Fruit fly (Drosophila melanogaster) whole organism, embryonic: Measurements from ENCODE around the gene CG8300.

ENCODE experiments used
- CG10959 ChIP-seq: fragments of 200-800 bp; sonication (Bioruptor generic); IDR thresholded peaks from 2 replicates; pipeline ENCODE4 v1.3.6; 2022; ENCODE audit warnings: missing biosample characterization, missing genetic modification characterization
- CG11695 ChIP-seq: fragments of 200-800 bp; sonication (Bioruptor generic); IDR thresholded peaks from 3 replicates; pipeline ENCODE4 v1.3.6; 2022; ENCODE audit warnings: missing biosample characterization, missing genetic modification characterization
- CG11723 ChIP-seq: fragments of 200-800 bp; sonication (Bioruptor generic); optimal IDR thresholded peaks from 2 replicates; lab custom pipeline; 2017; ENCODE audit warnings: missing biosample characterization, mild to moderate bottlenecking, missing genetic modification characterization
- CG12391 ChIP-seq: fragments of 200-800 bp; sonication (Bioruptor generic); optimal IDR thresholded peaks from 3 replicates; lab custom pipeline; 2018; ENCODE audit warnings: missing biosample characterization, mild to moderate bottlenecking, missing genetic modification characterization, moderate library complexity
- CG1602 ChIP-seq: fragments of 200-800 bp; sonication (Bioruptor generic); optimal IDR thresholded peaks from 3 replicates; lab custom pipeline; 2016; ENCODE audit warnings: missing biosample characterization, missing genetic modification characterization
- CG17359 ChIP-seq: fragments of 200-800 bp; sonication (Bioruptor generic); optimal IDR thresholded peaks from 3 replicates; lab custom pipeline; 2018; ENCODE audit warnings: missing biosample characterization, mild to moderate bottlenecking, missing genetic modification characterization, moderate library complexity
- CG18619 ChIP-seq: fragments of 200-800 bp; sonication (Bioruptor generic); optimal IDR thresholded peaks from 3 replicates; lab custom pipeline; 2017; ENCODE audit warnings: missing biosample characterization, mild to moderate bottlenecking, missing genetic modification characterization
- CG2199 ChIP-seq: fragments of 200-800 bp; sonication (Bioruptor generic); IDR thresholded peaks from 3 replicates; pipeline ENCODE4 v1.3.6; 2022; ENCODE audit warnings: missing biosample characterization, missing genetic modification characterization
- CG2712 ChIP-seq: fragments of 200-800 bp; optimal IDR thresholded peaks from 3 replicates; lab custom pipeline; 2019; ENCODE audit warnings: missing biosample characterization, mild to moderate bottlenecking, missing genetic modification characterization, moderate library complexity
- CG32772 ChIP-seq: fragments of 200-800 bp; sonication (Bioruptor generic); IDR thresholded peaks from 2 replicates; pipeline ENCODE4 v1.3.6; 2022; ENCODE audit warnings: missing biosample characterization, missing genetic modification characterization
- CG4328 ChIP-seq: fragments of 200-800 bp; sonication (Bioruptor generic); optimal IDR thresholded peaks from 3 replicates; lab custom pipeline; 2017; ENCODE audit warnings: missing biosample characterization, missing genetic modification reagents, missing genetic modification characterization
- CG4617 ChIP-seq: fragments of 200-800 bp; sonication (Bioruptor generic); optimal IDR thresholded peaks from 3 replicates; lab custom pipeline; 2016; ENCODE audit warnings: missing biosample characterization, missing genetic modification characterization, borderline replicate concordance
- CG6689 ChIP-seq: fragments of 200-800 bp; sonication (Bioruptor generic); IDR thresholded peaks from 2 replicates; pipeline ENCODE4 v1.3.6; 2022; ENCODE audit warnings: missing biosample characterization, missing genetic modification characterization
- CG6791 ChIP-seq: fragments of 200-800 bp; sonication (Bioruptor generic); IDR thresholded peaks from 3 replicates; pipeline ENCODE4 v1.3.6; 2022; ENCODE audit warnings: missing biosample characterization, missing genetic modification characterization; ENCODE audit not compliant: partially characterized antibody
- CG7271 ChIP-seq: fragments of 200-800 bp; sonication (Bioruptor generic); optimal IDR thresholded peaks from 2 replicates; lab custom pipeline; 2018; ENCODE audit warnings: missing biosample characterization, mild to moderate bottlenecking, missing genetic modification characterization, moderate library complexity
- CG7839 ChIP-seq: fragments of 200-800 bp; sonication (Bioruptor generic); optimal IDR thresholded peaks from 3 replicates; lab custom pipeline; 2018; ENCODE audit warnings: missing biosample characterization, mild to moderate bottlenecking, missing genetic modification characterization, moderate library complexity
- CG8388 ChIP-seq: fragments of 200-800 bp; sonication (Bioruptor generic); optimal IDR thresholded peaks from 2 replicates; lab custom pipeline; 2019; ENCODE audit warnings: missing biosample characterization, mild to moderate bottlenecking, missing genetic modification characterization, moderate library complexity
- Dbx ChIP-seq: fragments of 200-800 bp; sonication (Bioruptor generic); IDR thresholded peaks from 3 replicates; pipeline ENCODE4 v1.3.6; 2022; ENCODE audit warnings: missing biosample characterization, missing genetic modification characterization
- Deaf1 ChIP-seq: fragments of 200-800 bp; optimal IDR thresholded peaks from 3 replicates; lab custom pipeline; 2019; ENCODE audit warnings: missing biosample characterization, mild to moderate bottlenecking, missing genetic modification characterization, moderate library complexity
- Hsf ChIP-seq: fragments of 200-800 bp; sonication (Bioruptor generic); optimal IDR thresholded peaks from 3 replicates; lab custom pipeline; 2016; ENCODE audit warnings: missing biosample characterization, missing genetic modification characterization
- MBD-R2 ChIP-seq: fragments of 200-800 bp; sonication (Bioruptor generic); IDR thresholded peaks from 2 replicates; pipeline ENCODE4 v1.3.6; 2022; ENCODE audit warnings: missing biosample characterization, missing genetic modification characterization
- Myb ChIP-seq: fragments of 200-800 bp; sonication (Bioruptor generic); optimal IDR thresholded peaks from 2 replicates; lab custom pipeline; 2016; ENCODE audit warnings: missing biosample characterization, missing genetic modification characterization
- Sox102F ChIP-seq: fragments of 200-800 bp; sonication (Bioruptor generic); optimal IDR thresholded peaks from 2 replicates; lab custom pipeline; 2018; ENCODE audit warnings: missing biosample characterization, mild to moderate bottlenecking, missing genetic modification characterization, moderate library complexity
- Xrp1 ChIP-seq: fragments of 200-800 bp; sonication (Bioruptor generic); IDR thresholded peaks from 2 replicates; pipeline ENCODE4 v1.3.6; 2022; ENCODE audit warnings: missing biosample characterization, missing genetic modification characterization
- ara ChIP-seq: fragments of 200-800 bp; sonication (Bioruptor generic); IDR thresholded peaks from 2 replicates; pipeline ENCODE4 v1.3.6; 2022; ENCODE audit warnings: missing biosample characterization, missing genetic modification characterization
- bsh ChIP-seq, 2 experiments: fragments of 200-800 bp; sonication (Bioruptor generic); optimal IDR thresholded peaks; 2 replicates each; lab custom pipeline; 2017 to 2018; ENCODE audit warnings: mild to moderate bottlenecking in 2 of 2, missing biosample characterization in 2 of 2, missing genetic modification characterization in 2 of 2, moderate library complexity in 1 of 2
- btn ChIP-seq: fragments of 200-800 bp; sonication (Bioruptor generic); optimal IDR thresholded peaks from 2 replicates; lab custom pipeline; 2016; ENCODE audit warnings: missing biosample characterization, missing genetic modification characterization
- chm ChIP-seq: fragments of 200-800 bp; sonication (Bioruptor generic); IDR thresholded peaks from 2 replicates; pipeline ENCODE4 v1.3.6; 2022; ENCODE audit warnings: missing biosample characterization, missing genetic modification characterization
- chn ChIP-seq: fragments of 200-800 bp; sonication (Bioruptor generic); optimal IDR thresholded peaks from 2 replicates; lab custom pipeline; 2016; ENCODE audit warnings: missing biosample characterization, missing genetic modification characterization
- ems ChIP-seq: fragments of 200-800 bp; sonication (Bioruptor generic); optimal IDR thresholded peaks from 3 replicates; lab custom pipeline; 2016; ENCODE audit warnings: missing biosample characterization, missing genetic modification characterization
- en ChIP-seq: fragments of 200-800 bp; sonication (Bioruptor generic); optimal IDR thresholded peaks from 2 replicates; lab custom pipeline; 2016; ENCODE audit warnings: missing biosample characterization, missing genetic modification characterization
- eve ChIP-seq, 2 experiments: fragments of >200 bp; optimal IDR thresholded peaks; 2 replicates each; lab custom pipeline; 2017; ENCODE audit warnings: missing biosample characterization in 2 of 2, missing genetic modification characterization in 2 of 2
- ftz-f1 ChIP-seq: fragments of 200-800 bp; sonication (Bioruptor generic); optimal IDR thresholded peaks from 2 replicates; lab custom pipeline; 2016; ENCODE audit warnings: missing biosample characterization, missing genetic modification characterization
- gcm ChIP-seq: fragments of 200-800 bp; sonication (Bioruptor generic); optimal IDR thresholded peaks from 2 replicates; lab custom pipeline; 2019; ENCODE audit warnings: missing biosample characterization, mild to moderate bottlenecking, missing genetic modification characterization, moderate library complexity
- gt ChIP-seq: fragments of 200-800 bp; sonication (Bioruptor generic); IDR thresholded peaks from 2 replicates; pipeline ENCODE4 v1.3.6; 2022; ENCODE audit warnings: missing biosample characterization, missing genetic modification characterization
- h ChIP-seq: fragments of >200 bp; optimal IDR thresholded peaks from 2 replicates; lab custom pipeline; 2017
- her ChIP-seq: fragments of 200-800 bp; sonication (Bioruptor generic); optimal IDR thresholded peaks from 2 replicates; lab custom pipeline; 2016; ENCODE audit warnings: missing biosample characterization, missing genetic modification characterization
- hkb ChIP-seq, 2 experiments: fragments of 200-800 bp in 1 of 2; fragments of >200 bp in 1 of 2; sonication (Bioruptor generic) in 1 of 2; IDR thresholded peaks in 1 of 2; optimal IDR thresholded peaks in 1 of 2; 2 replicates each; pipeline versions ENCODE4 v1.3.6 to Lab custom; 2017 to 2022; ENCODE audit warnings: missing biosample characterization in 1 of 2, missing genetic modification characterization in 1 of 2
- lab ChIP-seq: fragments of 200-800 bp; sonication (Bioruptor generic); optimal IDR thresholded peaks from 3 replicates; lab custom pipeline; 2017; ENCODE audit warnings: missing biosample characterization, missing genetic modification characterization, mild to moderate bottlenecking, moderate library complexity, missing genetic modification reagents
- lilli ChIP-seq: fragments of 200-800 bp; sonication (Bioruptor generic); optimal IDR thresholded peaks from 3 replicates; lab custom pipeline; 2016; ENCODE audit warnings: missing biosample characterization, missing genetic modification characterization
- pnt ChIP-seq: fragments of 200-800 bp; sonication (Bioruptor generic); optimal IDR thresholded peaks from 3 replicates; lab custom pipeline; 2016; ENCODE audit warnings: missing biosample characterization, missing genetic modification characterization
- ro ChIP-seq: fragments of 200-800 bp; sonication (Bioruptor generic); IDR thresholded peaks from 2 replicates; pipeline ENCODE4 v1.3.6; 2022; ENCODE audit warnings: missing biosample characterization, missing genetic modification characterization
- row ChIP-seq: fragments of 200-800 bp; sonication (Bioruptor generic); IDR thresholded peaks from 3 replicates; pipeline ENCODE4 v1.3.6; 2022; ENCODE audit warnings: missing biosample characterization, missing genetic modification characterization
- schlank ChIP-seq: fragments of 200-800 bp; sonication (Bioruptor generic); optimal IDR thresholded peaks from 2 replicates; lab custom pipeline; 2018; ENCODE audit warnings: missing biosample characterization, mild to moderate bottlenecking, missing genetic modification characterization
- sens ChIP-seq: fragments of 200-800 bp; sonication (Bioruptor generic); peaks from one replicate; lab custom pipeline; 2016; ENCODE audit warnings: missing biosample characterization, missing genetic modification characterization
- sug ChIP-seq: fragments of 200-800 bp; optimal IDR thresholded peaks from 2 replicates; lab custom pipeline; 2019; ENCODE audit warnings: missing biosample characterization, mild to moderate bottlenecking, missing genetic modification characterization, moderate library complexity
- tin ChIP-seq: fragments of 200-800 bp; sonication (Bioruptor generic); optimal IDR thresholded peaks from 3 replicates; lab custom pipeline; 2016; ENCODE audit warnings: missing biosample characterization, missing genetic modification characterization
- unc-4 ChIP-seq: fragments of 200-800 bp; sonication (Bioruptor generic); IDR thresholded peaks from 2 replicates; pipeline ENCODE4 v1.3.6; 2022; ENCODE audit warnings: missing biosample characterization, missing genetic modification characterization; ENCODE audit not compliant: partially characterized antibody
- unpg ChIP-seq: fragments of 200-800 bp; sonication (Bioruptor generic); optimal IDR thresholded peaks from 3 replicates; lab custom pipeline; 2018; ENCODE audit warnings: missing biosample characterization, mild to moderate bottlenecking, missing genetic modification characterization, moderate library complexity

The CG8300 gene

dm6 chrX:7082407-7082806 lies 22.3 kb upstream of the CG8300 start (continued):
- TF ChIP-seq CG2199 = peak; percentile 56; the same call in 1 of the 3 replicates

dm6 chrX:7086539-7086938 lies 18.1 kb upstream of the CG8300 start:
- TF ChIP-seq CG2712 (tag; lab: Kevin White, UChicago) = peak; percentile 1
- no peak for TF ChIP-seq ftz-f1 (GFP tag; lab: Kevin White, UChicago)
- no peak for TF ChIP-seq CG11723
- peak in 1 of 2 experiments; percentile 64 for TF ChIP-seq eve (GFP tag; optimal IDR thresholded peaks at IDR 0.05; lab: Kevin White, UChicago)
- peak; percentile 9 for TF ChIP-seq CG17359
- TF ChIP-seq Myb = no peak
- TF ChIP-seq bsh (GFP tag; optimal IDR thresholded peaks at IDR 0.05; lab: Kevin White, UChicago) = peak in 1 of 2 experiments; percentile 30
- TF ChIP-seq schlank (tag; lab: Kevin White, UChicago) = no peak
- no peak for TF ChIP-seq unc-4 (GFP tag; lab: Robert Waterston, UW)
- no peak for TF ChIP-seq lab (GFP tag; lab: Kevin White, UChicago)
- TF ChIP-seq pnt = peak; percentile 1
- peak; percentile 43; the same call in 1 of the 2 replicates for TF ChIP-seq Xrp1 (GFP tag; lab: Robert Waterston, UW)
- TF ChIP-seq chn = no peak
- TF ChIP-seq btn (GFP tag; lab: Kevin White, UChicago) = no peak
- TF ChIP-seq ro (GFP tag; lab: Robert Waterston, UW) = no peak
- TF ChIP-seq Deaf1 (tag; lab: Kevin White, UChicago) = no peak
- TF ChIP-seq ems (GFP tag; lab: Kevin White, UChicago) = peak; percentile 22
- TF ChIP-seq tin (GFP tag; lab: Kevin White, UChicago) = peak; percentile 13
- peak; percentile 55; the same call in 2 of the 3 replicates for TF ChIP-seq row (GFP tag; lab: Robert Waterston, UW)
- TF ChIP-seq CG12391 (tag; lab: Kevin White, UChicago) = peak; percentile 5
- TF ChIP-seq CG8388 (GFP tag; lab: Kevin White, UChicago) = peak; percentile 39
- peak; percentile 15 for TF ChIP-seq CG1602 (GFP tag; lab: Kevin White, UChicago)
- peak; percentile 22 for TF ChIP-seq unpg (GFP tag; lab: Kevin White, UChicago)
- 0 out of 3 replicates have a peak, but pooled peaks have one; percentile 34 for TF ChIP-seq Dbx (GFP tag; lab: Robert Waterston, UW)
- no peak for TF ChIP-seq gcm
- TF ChIP-seq CG18619 (GFP tag; lab: Kevin White, UChicago) = no peak
- TF ChIP-seq CG4328 (GFP tag; lab: Kevin White, UChicago) = no peak
- peak; percentile 14; the same call in 1 of the 2 replicates for TF ChIP-seq MBD-R2 (GFP tag; lab: Robert Waterston, UW)
- TF ChIP-seq sug (tag; lab: Kevin White, UChicago) = no peak
- TF ChIP-seq CG11695 = peak; percentile 54; the same call in 1 of the 3 replicates
- no peak for TF ChIP-seq CG6791 (GFP tag; lab: Robert Waterston, UW)
- no peak for TF ChIP-seq hkb (optimal IDR thresholded peaks at IDR 0.05; lab: Kevin White, UChicago)
- TF ChIP-seq hkb (GFP tag; IDR thresholded peaks at IDR 0.05; lab: Robert Waterston, UW) = peak; percentile 29; the same call in 1 of the 2 replicates
- TF ChIP-seq CG6689 = peak; percentile 43; the same call in 1 of the 2 replicates
- no peak for TF ChIP-seq chm
- TF ChIP-seq CG10959 (GFP tag; lab: Robert Waterston, UW) = no peak
- TF ChIP-seq en = peak; percentile 3
- TF ChIP-seq sens (GFP tag; lab: Kevin White, UChicago) = peak; percentile 81
- TF ChIP-seq CG32772 (GFP tag; lab: Robert Waterston, UW) = no peak
- TF ChIP-seq Sox102F (GFP tag; lab: Kevin White, UChicago) = peak; percentile 40
- peak; percentile 2 for TF ChIP-seq her (GFP tag; lab: Kevin White, UChicago)
- peak; percentile 48 for TF ChIP-seq lilli (GFP tag; lab: Kevin White, UChicago)
- TF ChIP-seq gt (GFP tag; lab: Robert Waterston, UW) = no peak
- peak; percentile 32 for TF ChIP-seq CG7839
- no peak for TF ChIP-seq CG4617
- peak; percentile 27 for TF ChIP-seq CG7271
- peak; percentile 24 for TF ChIP-seq Hsf (GFP tag; lab: Kevin White, UChicago)
- no peak for TF ChIP-seq h (lab: Kevin White, UChicago)
- no peak for TF ChIP-seq ara (GFP tag; lab: Robert Waterston, UW)
